Worm (Caenorhabditis elegans): ENCODE data around the gene K05F1.14.

ce11 chrII:5801075-5801474, 8.7 kb upstream of the K05F1.14 start, which contains the start of the genes K05F1.9 and K05F1.1:
- TF ChIP-seq nhr-237 (tag; optimal IDR thresholded peaks at IDR 0.05), result no peak
- no peak for TF ChIP-seq sma-9 (GFP tag; optimal IDR thresholded peaks at IDR 0.05)
- TF ChIP-seq sma-9 (tag; optimal IDR thresholded peaks at IDR 0.05), result no peak
- no peak for TF ChIP-seq alr-1 (tag; optimal IDR thresholded peaks at IDR 0.05)
- no peak for TF ChIP-seq ama-1 (optimal IDR thresholded peaks at IDR 0.05)
- TF ChIP-seq elt-1 (tag; optimal IDR thresholded peaks at IDR 0.05), result no peak
- TF ChIP-seq unc-62 (GFP tag; optimal IDR thresholded peaks at IDR 0.05), result no peak
- TF ChIP-seq nhr-77 (tag; optimal IDR thresholded peaks at IDR 0.05), result no peak
- no peak for TF ChIP-seq egl-27 (tag; optimal IDR thresholded peaks at IDR 0.05)

Data from whole organism, L2 larva.